Fruit fly (Drosophila melanogaster) whole organism, embryonic: ENCODE results near the gene lawc.

ENCODE experiments used
- Adf1 ChIP-seq: fragments of 200-800 bp; sonication (Bioruptor generic); IDR thresholded peaks from 2 replicates; pipeline ENCODE4 v1.3.6; 2022; ENCODE audit warnings: missing biosample characterization, missing genetic modification characterization
- BtbVII ChIP-seq: fragments of 200-800 bp; sonication (Bioruptor generic); optimal IDR thresholded peaks from 3 replicates; lab custom pipeline; 2017; ENCODE audit warnings: missing biosample characterization, mild to moderate bottlenecking, missing genetic modification characterization
- Bteb2 ChIP-seq: fragments of 200-800 bp; sonication (Bioruptor generic); optimal IDR thresholded peaks from 2 replicates; lab custom pipeline; 2016; ENCODE audit warnings: missing biosample characterization, missing genetic modification characterization
- CG11247 ChIP-seq: fragments of 200-800 bp; sonication (Bioruptor generic); IDR thresholded peaks from 2 replicates; pipeline ENCODE4 v1.3.6; 2022; ENCODE audit warnings: missing biosample characterization, missing genetic modification characterization
- CG12104 ChIP-seq: fragments of 200-800 bp; sonication (Bioruptor generic); optimal IDR thresholded peaks from 3 replicates; lab custom pipeline; 2016; ENCODE audit warnings: missing biosample characterization, missing genetic modification characterization
- CG14710 ChIP-seq: fragments of 200-800 bp; sonication (Bioruptor generic); optimal IDR thresholded peaks from 3 replicates; lab custom pipeline; 2019; ENCODE audit warnings: missing biosample characterization, mild to moderate bottlenecking, missing genetic modification characterization, moderate library complexity
- CG14965 ChIP-seq: fragments of 200-800 bp; sonication (Bioruptor generic); optimal IDR thresholded peaks from 2 replicates; lab custom pipeline; 2016; ENCODE audit warnings: missing biosample characterization, missing genetic modification characterization, borderline replicate concordance
- CG1792 ChIP-seq: fragments of 200-800 bp; sonication (Bioruptor generic); optimal IDR thresholded peaks from 2 replicates; lab custom pipeline; 2016; ENCODE audit warnings: missing biosample characterization, missing genetic modification characterization
- CG3407 ChIP-seq: fragments of 200-800 bp; sonication (Bioruptor generic); optimal IDR thresholded peaks from 2 replicates; lab custom pipeline; 2018; ENCODE audit warnings: missing biosample characterization, mild to moderate bottlenecking, missing genetic modification characterization
- CG34376 ChIP-seq: fragments of 200-800 bp; sonication (Bioruptor generic); optimal IDR thresholded peaks from 2 replicates; lab custom pipeline; 2018; ENCODE audit warnings: missing biosample characterization, mild to moderate bottlenecking, missing genetic modification characterization
- CG4730 ChIP-seq: fragments of 200-800 bp; sonication (Bioruptor generic); IDR thresholded peaks from 2 replicates; pipeline ENCODE4 v1.3.6; 2022; ENCODE audit warnings: missing biosample characterization, missing genetic modification characterization
- CG4854 ChIP-seq: fragments of 200-800 bp; sonication (Bioruptor generic); optimal IDR thresholded peaks from 2 replicates; lab custom pipeline; 2016; ENCODE audit warnings: missing biosample characterization, missing genetic modification characterization, inconsistent platforms
- CG6175 ChIP-seq: fragments of 200-800 bp; sonication (Bioruptor generic); IDR thresholded peaks from 3 replicates; pipeline ENCODE4 v1.3.6; 2022; ENCODE audit warnings: missing biosample characterization, missing genetic modification characterization
- CG6683 ChIP-seq: fragments of 200-800 bp; sonication (Bioruptor generic); optimal IDR thresholded peaks from 2 replicates; lab custom pipeline; 2017; ENCODE audit warnings: missing biosample characterization, mild to moderate bottlenecking, missing genetic modification characterization, missing genetic modification reagents
- CG7839 ChIP-seq: fragments of 200-800 bp; sonication (Bioruptor generic); optimal IDR thresholded peaks from 3 replicates; lab custom pipeline; 2018; ENCODE audit warnings: missing biosample characterization, mild to moderate bottlenecking, missing genetic modification characterization, moderate library complexity
- CG9876 ChIP-seq: fragments of 200-800 bp; sonication (Bioruptor generic); optimal IDR thresholded peaks from 2 replicates; lab custom pipeline; 2016; ENCODE audit warnings: missing biosample characterization, missing genetic modification characterization
- CG9932 ChIP-seq: fragments of 200-800 bp; sonication (Bioruptor generic); IDR thresholded peaks from 2 replicates; pipeline ENCODE4 v1.3.6; 2022; ENCODE audit warnings: missing biosample characterization, missing genetic modification characterization
- Doc3 ChIP-seq: fragments of 200-800 bp; sonication (Bioruptor generic); IDR thresholded peaks from 3 replicates; pipeline ENCODE4 v1.3.6; 2022; ENCODE audit warnings: missing biosample characterization, missing genetic modification characterization; ENCODE audit not compliant: partially characterized antibody
- Dref ChIP-seq: fragments of 200-800 bp; sonication (Bioruptor generic); IDR thresholded peaks from 2 replicates; pipeline ENCODE4 v1.3.6; 2022; ENCODE audit warnings: missing biosample characterization, missing genetic modification characterization
- ERR ChIP-seq: fragments of 200-800 bp; sonication (Bioruptor generic); optimal IDR thresholded peaks from 2 replicates; lab custom pipeline; 2016; ENCODE audit warnings: missing biosample characterization, missing genetic modification characterization
- HmgZ ChIP-seq: fragments of 200-800 bp; sonication (Bioruptor generic); optimal IDR thresholded peaks from 2 replicates; lab custom pipeline; 2018; ENCODE audit warnings: missing biosample characterization, mild to moderate bottlenecking, missing genetic modification characterization
- Nf-YA ChIP-seq: fragments of 200-800 bp; sonication (Bioruptor generic); IDR thresholded peaks from 2 replicates; pipeline ENCODE4 v1.3.6; 2022; ENCODE audit warnings: missing biosample characterization, missing genetic modification characterization
- Rfx ChIP-seq: fragments of 200-800 bp; sonication (Bioruptor generic); IDR thresholded peaks from 2 replicates; pipeline ENCODE4 v1.3.6; 2022; ENCODE audit warnings: missing biosample characterization, missing genetic modification characterization
- Scr ChIP-seq: fragments of 200-800 bp; sonication (Bioruptor generic); IDR thresholded peaks from 2 replicates; pipeline ENCODE4 v1.3.6; 2022; ENCODE audit warnings: missing biosample characterization, missing genetic modification characterization; ENCODE audit not compliant: partially characterized antibody
- Ssrp ChIP-seq: fragments of 200-800 bp; sonication (Bioruptor generic); optimal IDR thresholded peaks from 2 replicates; lab custom pipeline; 2018; ENCODE audit warnings: missing biosample characterization, mild to moderate bottlenecking, missing genetic modification characterization, moderate library complexity
- Xrp1 ChIP-seq: fragments of 200-800 bp; sonication (Bioruptor generic); IDR thresholded peaks from 2 replicates; pipeline ENCODE4 v1.3.6; 2022; ENCODE audit warnings: missing biosample characterization, missing genetic modification characterization
- abd-A ChIP-seq: fragments of 200-800 bp; sonication (Bioruptor generic); optimal IDR thresholded peaks from 3 replicates; lab custom pipeline; 2019; ENCODE audit warnings: missing biosample characterization, mild to moderate bottlenecking, missing genetic modification characterization, moderate library complexity
- bbx ChIP-seq: fragments of 200-800 bp; sonication (Bioruptor generic); IDR thresholded peaks from 2 replicates; pipeline ENCODE4 v1.3.6; 2022; ENCODE audit warnings: missing biosample characterization, missing genetic modification characterization; ENCODE audit not compliant: partially characterized antibody
- bsh ChIP-seq, 2 experiments: fragments of 200-800 bp; sonication (Bioruptor generic); optimal IDR thresholded peaks; 2 replicates each; lab custom pipeline; 2017 to 2018; ENCODE audit warnings: mild to moderate bottlenecking in 2 of 2, missing biosample characterization in 2 of 2, missing genetic modification characterization in 2 of 2, moderate library complexity in 1 of 2
- cad ChIP-seq: fragments of >200 bp; optimal IDR thresholded peaks from 2 replicates; lab custom pipeline; 2017; ENCODE audit warnings: missing biosample characterization, missing genetic modification characterization
- caup ChIP-seq: fragments of 200-800 bp; sonication (Bioruptor generic); optimal IDR thresholded peaks from 3 replicates; lab custom pipeline; 2017; ENCODE audit warnings: missing biosample characterization, mild to moderate bottlenecking, missing genetic modification characterization, moderate library complexity; ENCODE audit not compliant: severe bottlenecking
- dmrt11E ChIP-seq: fragments of 200-800 bp; sonication (Bioruptor generic); optimal IDR thresholded peaks from 3 replicates; lab custom pipeline; 2018; ENCODE audit warnings: missing biosample characterization, mild to moderate bottlenecking, missing genetic modification characterization, moderate library complexity
- ems ChIP-seq: fragments of 200-800 bp; sonication (Bioruptor generic); optimal IDR thresholded peaks from 3 replicates; lab custom pipeline; 2016; ENCODE audit warnings: missing biosample characterization, missing genetic modification characterization
- eyg ChIP-seq: fragments of 200-800 bp; sonication (Bioruptor generic); optimal IDR thresholded peaks from 3 replicates; lab custom pipeline; 2016; ENCODE audit warnings: missing biosample characterization, missing genetic modification characterization
- gcm ChIP-seq: fragments of 200-800 bp; sonication (Bioruptor generic); optimal IDR thresholded peaks from 2 replicates; lab custom pipeline; 2019; ENCODE audit warnings: missing biosample characterization, mild to moderate bottlenecking, missing genetic modification characterization, moderate library complexity
- gsb ChIP-seq: fragments of 200-800 bp; sonication (Bioruptor generic); IDR thresholded peaks from 2 replicates; pipeline ENCODE4 v1.3.6; 2022; ENCODE audit warnings: missing biosample characterization, missing genetic modification characterization
- gt ChIP-seq: fragments of 200-800 bp; sonication (Bioruptor generic); IDR thresholded peaks from 2 replicates; pipeline ENCODE4 v1.3.6; 2022; ENCODE audit warnings: missing biosample characterization, missing genetic modification characterization
- hth ChIP-seq: fragments of >200 bp; optimal IDR thresholded peaks from 2 replicates; lab custom pipeline; 2017; ENCODE audit warnings: inconsistent platforms
- insv ChIP-seq, 2 experiments: fragments of 200-800 bp; sonication (Bioruptor generic); optimal IDR thresholded peaks; 3 replicates each; lab custom pipeline; 2016 to 2018; ENCODE audit warnings: missing biosample characterization in 2 of 2, missing genetic modification characterization in 2 of 2
- kni ChIP-seq: fragments of 200-800 bp; sonication (Bioruptor generic); optimal IDR thresholded peaks from 3 replicates; lab custom pipeline; 2017; ENCODE audit warnings: mild to moderate bottlenecking, missing biosample characterization, missing genetic modification reagents, missing genetic modification characterization
- lov ChIP-seq, 2 experiments: fragments of 200-800 bp in 1 of 2; fragments of >200 bp in 1 of 2; sonication (Bioruptor generic) in 1 of 2; IDR thresholded peaks in 1 of 2; optimal IDR thresholded peaks in 1 of 2; 2 replicates in 1 of 2; 3 replicates in 1 of 2; pipeline versions ENCODE4 v1.3.6 to Lab custom; 2017 to 2022; ENCODE audit warnings: missing biosample characterization in 1 of 2, missing genetic modification characterization in 1 of 2
- nerfin-1 ChIP-seq: fragments of 200-800 bp; sonication (Bioruptor generic); optimal IDR thresholded peaks from 3 replicates; lab custom pipeline; 2019; ENCODE audit warnings: missing biosample characterization, mild to moderate bottlenecking, missing genetic modification characterization, moderate library complexity
- pros ChIP-seq: fragments of 200-800 bp; sonication (Bioruptor generic); optimal IDR thresholded peaks from 3 replicates; lab custom pipeline; 2019; ENCODE audit warnings: missing biosample characterization, mild to moderate bottlenecking, missing genetic modification characterization, moderate library complexity
- sim ChIP-seq: fragments of 200-800 bp; sonication (Bioruptor generic); IDR thresholded peaks from 2 replicates; pipeline ENCODE4 v1.3.6; 2022; ENCODE audit warnings: missing biosample characterization, missing genetic modification characterization
- slp2 ChIP-seq: fragments of 200-800 bp; sonication (Bioruptor generic); optimal IDR thresholded peaks from 2 replicates; lab custom pipeline; 2016; ENCODE audit warnings: missing biosample characterization, missing genetic modification characterization
- ttk ChIP-seq: fragments of 200-800 bp; sonication (Bioruptor generic); IDR thresholded peaks from 2 replicates; pipeline ENCODE4 v2.1.2; 2022; ENCODE audit warnings: missing biosample characterization, missing genetic modification characterization
- twi ChIP-seq: fragments of 200-800 bp; optimal IDR thresholded peaks from 2 replicates; lab custom pipeline; 2019; ENCODE audit warnings: missing biosample characterization, mild to moderate bottlenecking, missing genetic modification characterization, moderate library complexity
- unc-4 ChIP-seq: fragments of 200-800 bp; sonication (Bioruptor generic); IDR thresholded peaks from 2 replicates; pipeline ENCODE4 v1.3.6; 2022; ENCODE audit warnings: missing biosample characterization, missing genetic modification characterization; ENCODE audit not compliant: partially characterized antibody
- zf30C ChIP-seq: fragments of 200-800 bp; sonication (Bioruptor generic); optimal IDR thresholded peaks from 3 replicates; lab custom pipeline; 2018; ENCODE audit warnings: missing biosample characterization, mild to moderate bottlenecking, missing genetic modification characterization

lawc gene

dm6 chrX:8411532-8411960, at the start of gene lawc:
Gene lawc (minus strand): TSS chrX:8411658.
- peak; percentile 67; the same call in 1 of the 2 replicates for TF ChIP-seq sim (GFP tag; lab: Robert Waterston, UW)
- TF ChIP-seq CG6683 (GFP tag; lab: Kevin White, UChicago), result peak; percentile 41
- TF ChIP-seq kni (GFP tag; lab: Kevin White, UChicago), result peak; percentile 10
- no peak for TF ChIP-seq cad
- peak; percentile 85 for TF ChIP-seq CG34376 (GFP tag; lab: Kevin White, UChicago)
- peak; percentile 20; the same call in 1 of the 2 replicates for TF ChIP-seq Scr (GFP tag; lab: Robert Waterston, UW)
- no peak for TF ChIP-seq CG14965 (GFP tag; lab: Kevin White, UChicago)
- TF ChIP-seq twi (tag; lab: Kevin White, UChicago), result no peak
- TF ChIP-seq CG7839, result peak; percentile 11
- peak; percentile 70 for TF ChIP-seq Rfx
- no peak for TF ChIP-seq CG14710
- TF ChIP-seq gt, result no peak
- TF ChIP-seq gcm (GFP tag; lab: Kevin White, UChicago), result peak; percentile 30
- TF ChIP-seq gsb, result peak; percentile 53
- TF ChIP-seq pros (GFP tag; lab: Kevin White, UChicago), result peak; percentile 44
- peak; percentile 94 for TF ChIP-seq Adf1 (GFP tag; lab: Robert Waterston, UW)
- peak; percentile 66 for TF ChIP-seq BtbVII
- peak; percentile 11; the same call in 1 of the 2 replicates for TF ChIP-seq Nf-YA (GFP tag; lab: Robert Waterston, UW)
- 0 out of 3 replicates have a peak, but pooled peaks have one; percentile 48 for TF ChIP-seq CG6175
- no peak for TF ChIP-seq Dref
- TF ChIP-seq Ssrp, result no peak
- TF ChIP-seq bbx (GFP tag; lab: Robert Waterston, UW), result peak; percentile 40; the same call in 1 of the 2 replicates
- no peak for TF ChIP-seq CG3407 (GFP tag; lab: Kevin White, UChicago)
- TF ChIP-seq Bteb2, result no peak
- no peak for TF ChIP-seq lov (optimal IDR thresholded peaks at IDR 0.05; lab: Kevin White, UChicago)
- no peak; the same call in 2 of the 3 replicates for TF ChIP-seq lov (GFP tag; IDR thresholded peaks at IDR 0.05; lab: Robert Waterston, UW)
- no peak for TF ChIP-seq hth (lab: Kevin White, UChicago)
- TF ChIP-seq unc-4 (GFP tag; lab: Robert Waterston, UW), result peak; percentile 38; the same call in 1 of the 2 replicates
- peak; percentile 57 for TF ChIP-seq HmgZ (tag; lab: Kevin White, UChicago)
- TF ChIP-seq CG9932 (GFP tag; lab: Robert Waterston, UW), result peak; percentile 61
- TF ChIP-seq CG11247 (GFP tag; lab: Robert Waterston, UW), result no peak
- no peak for TF ChIP-seq eyg (GFP tag; lab: Kevin White, UChicago)
- TF ChIP-seq caup, result peak; percentile 70
- TF ChIP-seq CG4730 (GFP tag; lab: Robert Waterston, UW), result no peak
- no peak for TF ChIP-seq dmrt11E (tag; lab: Kevin White, UChicago)
- no peak for TF ChIP-seq Doc3 (GFP tag; lab: Robert Waterston, UW)
- TF ChIP-seq nerfin-1 (tag; lab: Kevin White, UChicago), result peak; percentile 50
- peak in 1 of 2 experiments; percentile 59 for TF ChIP-seq bsh (GFP tag; optimal IDR thresholded peaks at IDR 0.05; lab: Kevin White, UChicago)
- TF ChIP-seq ERR (GFP tag; lab: Kevin White, UChicago), result no peak
- TF ChIP-seq ttk (GFP tag; lab: Robert Waterston, UW), result no peak
- peak; percentile 45 for TF ChIP-seq Xrp1
- TF ChIP-seq CG1792 (GFP tag; lab: Kevin White, UChicago), result no peak
- TF ChIP-seq CG9876 (GFP tag; lab: Kevin White, UChicago), result no peak
- no peak for TF ChIP-seq ems (GFP tag; lab: Kevin White, UChicago)
- peak; percentile 24 for TF ChIP-seq zf30C (GFP tag; lab: Kevin White, UChicago)
- no peak for TF ChIP-seq slp2 (GFP tag; lab: Kevin White, UChicago)
- TF ChIP-seq CG12104 (GFP tag; lab: Kevin White, UChicago), result no peak
- peak; percentile 77 for TF ChIP-seq abd-A (tag; lab: Kevin White, UChicago)
- peak in 1 of 2 experiments; percentile 9 for TF ChIP-seq insv (GFP tag; optimal IDR thresholded peaks at IDR 0.05; lab: Kevin White, UChicago)
- no peak for TF ChIP-seq CG4854 (GFP tag; lab: Kevin White, UChicago)
